Worm (Caenorhabditis elegans) whole organism, L3 larva: ENCODE data around the gene W09D6.1.
A peak's percentile ranks its signal among the peaks of the same experiment; 100 is the strongest.

ENCODE experiments used
- nhr-23 ChIP-seq: fragments of 150-350 bp; optimal IDR thresholded peaks from 2 replicates; lab custom pipeline; 2014; ENCODE audit warnings: missing biosample characterization, missing genetic modification reagents, missing genetic modification characterization
- skn-1 ChIP-seq: fragments of 150-350 bp; optimal IDR thresholded peaks from 2 replicates; lab custom pipeline; 2014; ENCODE audit warnings: missing biosample characterization, missing genetic modification characterization
- unc-62 ChIP-seq: fragments of 150-350 bp; sonication (generic microtip); optimal IDR thresholded peaks from 4 replicates; lab custom pipeline; 2014; ENCODE audit warnings: missing biosample characterization, missing genetic modification reagents, missing genetic modification characterization

Gene W09D6.1

DNA sequence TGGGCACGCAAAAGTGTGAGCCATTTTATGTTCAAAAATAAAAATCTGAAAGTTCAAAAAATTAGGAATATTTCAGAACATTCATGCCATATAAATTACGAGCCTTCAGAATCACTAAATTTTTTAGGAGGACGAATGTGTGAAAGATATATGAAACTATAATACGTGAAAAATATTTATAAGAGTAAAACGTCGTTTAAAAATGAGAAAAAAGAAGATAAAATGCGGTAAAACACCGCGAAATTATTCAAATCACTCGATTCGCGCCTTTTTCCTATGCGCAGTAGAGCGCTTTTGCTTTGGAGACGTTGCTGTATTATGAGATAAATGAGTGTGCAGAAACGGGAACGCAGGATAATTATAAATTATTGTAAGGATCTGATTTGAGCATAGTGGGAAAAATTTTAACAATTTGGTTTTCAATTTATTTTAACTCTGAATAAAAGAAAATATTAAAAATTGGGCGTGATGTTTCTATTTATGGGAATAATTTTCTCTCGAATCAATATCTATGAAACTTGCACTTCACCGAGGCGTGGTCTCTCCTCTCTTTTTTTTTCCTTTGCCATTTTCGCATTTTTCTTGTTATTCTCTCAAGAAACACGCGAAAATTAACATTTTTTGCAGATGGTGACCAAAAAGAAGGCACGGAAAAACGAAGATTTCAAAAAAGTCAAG is 50.7 kb downstream of the W09D6.1 start, which contains the start of the genes sup-35 and Y48A6C.4 (continued):
- TF ChIP-seq nhr-23 (tag; lab: Kevin White, UChicago) (peak; percentile 68), unc-62 (GFP tag; lab: Kevin White, UChicago) (no peak), skn-1 (peak; percentile 17)
